Fruit fly (Drosophila melanogaster) Kc167 (cell line): ENCODE data around the gene CG1494.

Experiments used
- Myc ChIP-seq: fragments of >200 bp; optimal IDR thresholded peaks from 2 replicates; lab custom pipeline; 2017; ENCODE audit warnings: missing external identifiers
- h ChIP-seq: fragments of >200 bp; optimal IDR thresholded peaks from 3 replicates; lab custom pipeline; 2018; ENCODE audit warnings: missing external identifiers
- psq ChIP-seq: fragments of >200 bp; optimal IDR thresholded peaks from 2 replicates; lab custom pipeline; 2017; ENCODE audit warnings: missing external identifiers
- ttk ChIP-seq: sonication (Bioruptor generic); optimal IDR thresholded peaks from 2 replicates; lab custom pipeline; 2017; ENCODE audit warnings: missing external identifiers

- TF ChIP-seq h (lab: Kevin White, UChicago), result no peak
- TF ChIP-seq psq (lab: Kevin White, UChicago), result no peak
- no peak for TF ChIP-seq Myc (lab: Kevin White, UChicago)
- no peak for TF ChIP-seq ttk (lab: Kevin White, UChicago)
Observed at dm6 chrX:21333135-21333534, 48.0 kb downstream of the CG1494 start.
